Worm (Caenorhabditis elegans) whole organism, late embryonic: Measurements from ENCODE around the gene F38B2.6.

Source experiments
- C08G9.2 ChIP-seq: sonication (generic microtip); optimal IDR thresholded peaks from 2 replicates; lab custom pipeline; 2016; ENCODE audit warnings: mild to moderate bottlenecking, missing genetic modification characterization, moderate library complexity, missing compliant biosample characterization
- C38D4.7 ChIP-seq: fragments of 200-800 bp; sonication (Bioruptor generic); optimal IDR thresholded peaks from 2 replicates; lab custom pipeline; 2018; ENCODE audit warnings: mild to moderate bottlenecking, missing genetic modification characterization, moderate library complexity, missing compliant biosample characterization
- F13H6.1 ChIP-seq: sonication (generic microtip); optimal IDR thresholded peaks from 2 replicates; lab custom pipeline; 2016; ENCODE audit warnings: missing genetic modification characterization, missing compliant biosample characterization
- K02D7.2 ChIP-seq: sonication (generic microtip); optimal IDR thresholded peaks from 2 replicates; lab custom pipeline; 2017; ENCODE audit warnings: mild to moderate bottlenecking, missing genetic modification characterization, missing compliant biosample characterization
- T23F11.4 ChIP-seq: fragments of 200-800 bp; sonication (Bioruptor generic); optimal IDR thresholded peaks from 2 replicates; lab custom pipeline; 2018; ENCODE audit warnings: mild to moderate bottlenecking, missing genetic modification characterization, missing compliant biosample characterization
- Y22D7AL.16 ChIP-seq: sonication (generic microtip); optimal IDR thresholded peaks from 2 replicates; lab custom pipeline; 2016; ENCODE audit warnings: missing genetic modification characterization, missing compliant biosample characterization
- ama-1 ChIP-seq: fragments of 150-350 bp; optimal IDR thresholded peaks from 2 replicates; lab custom pipeline; 2014
- ceh-14 ChIP-seq: sonication (generic microtip); optimal IDR thresholded peaks from 2 replicates; lab custom pipeline; 2016; ENCODE audit warnings: missing genotype, missing genetic modification characterization, missing compliant biosample characterization
- ceh-18 ChIP-seq: sonication (generic microtip); optimal IDR thresholded peaks from 2 replicates; lab custom pipeline; 2016; ENCODE audit warnings: missing genetic modification characterization, missing compliant biosample characterization
- ceh-19 ChIP-seq: fragments of 200-800 bp; sonication (Bioruptor generic); optimal IDR thresholded peaks from 2 replicates; lab custom pipeline; 2018; ENCODE audit warnings: mild to moderate bottlenecking, missing genetic modification characterization, missing compliant biosample characterization
- ceh-22 ChIP-seq: sonication (generic microtip); optimal IDR thresholded peaks from 2 replicates; lab custom pipeline; 2017; ENCODE audit warnings: missing biosample characterization, missing genetic modification characterization
- ceh-24 ChIP-seq: sonication (generic microtip); optimal IDR thresholded peaks from 2 replicates; lab custom pipeline; 2016; ENCODE audit warnings: mild to moderate bottlenecking, missing genetic modification characterization, missing compliant biosample characterization
- ceh-30 ChIP-seq: fragments of 150-350 bp; optimal IDR thresholded peaks from 2 replicates; lab custom pipeline; 2014; ENCODE audit warnings: missing biosample characterization, missing genetic modification characterization
- ceh-31 ChIP-seq: sonication (generic microtip); optimal IDR thresholded peaks from 2 replicates; lab custom pipeline; 2016; ENCODE audit warnings: missing genetic modification characterization, missing compliant biosample characterization
- ceh-34 ChIP-seq: sonication (generic microtip); optimal IDR thresholded peaks from 2 replicates; lab custom pipeline; 2016; ENCODE audit warnings: mild to moderate bottlenecking, missing genetic modification characterization, missing compliant biosample characterization
- ceh-9 ChIP-seq: sonication (generic microtip); optimal IDR thresholded peaks from 2 replicates; lab custom pipeline; 2016; ENCODE audit warnings: mild to moderate bottlenecking, missing genetic modification characterization, inconsistent platforms, missing compliant biosample characterization
- che-1 ChIP-seq: sonication (generic microtip); optimal IDR thresholded peaks from 2 replicates; lab custom pipeline; 2016; ENCODE audit warnings: mild to moderate bottlenecking, missing genetic modification characterization, missing compliant biosample characterization
- dve-1 ChIP-seq: sonication (generic microtip); optimal IDR thresholded peaks from 2 replicates; lab custom pipeline; 2017; ENCODE audit warnings: antibody characterized with exemption, mild to moderate bottlenecking, missing genetic modification characterization, missing compliant biosample characterization
- elt-2 ChIP-seq: sonication (generic microtip); optimal IDR thresholded peaks from 2 replicates; lab custom pipeline; 2016; ENCODE audit warnings: missing genetic modification reagents, missing genetic modification characterization, missing compliant biosample characterization
- elt-4 ChIP-seq: sonication (generic microtip); optimal IDR thresholded peaks from 2 replicates; lab custom pipeline; 2016; ENCODE audit warnings: missing genetic modification characterization, missing compliant biosample characterization
- ets-4 ChIP-seq: sonication (generic microtip); optimal IDR thresholded peaks from 2 replicates; lab custom pipeline; 2016; ENCODE audit warnings: missing genetic modification characterization, missing compliant biosample characterization
- fax-1 ChIP-seq: sonication (generic microtip); optimal IDR thresholded peaks from 2 replicates; lab custom pipeline; 2016; ENCODE audit warnings: missing genotype, missing genetic modification characterization, missing compliant biosample characterization
- fkh-6 ChIP-seq: sonication (generic microtip); optimal IDR thresholded peaks from 2 replicates; lab custom pipeline; 2016; ENCODE audit warnings: missing genetic modification characterization, missing compliant biosample characterization
- gmeb-2 ChIP-seq: sonication (generic microtip); optimal IDR thresholded peaks from 2 replicates; lab custom pipeline; 2016; ENCODE audit warnings: missing genetic modification characterization, inconsistent platforms, missing compliant biosample characterization
- hlh-15 ChIP-seq: sonication (generic microtip); optimal IDR thresholded peaks from 2 replicates; lab custom pipeline; 2016; ENCODE audit warnings: missing genetic modification characterization, missing compliant biosample characterization
- hlh-30 ChIP-seq: sonication (generic microtip); optimal IDR thresholded peaks from 2 replicates; lab custom pipeline; 2017; ENCODE audit warnings: antibody characterized with exemption, missing genetic modification characterization, missing compliant biosample characterization; ENCODE audit not compliant: insufficient read depth
- hlh-6 ChIP-seq: sonication (generic microtip); optimal IDR thresholded peaks from 2 replicates; lab custom pipeline; 2016; ENCODE audit warnings: missing genotype, missing genetic modification characterization, missing compliant biosample characterization
- hlh-8 ChIP-seq: sonication (generic microtip); optimal IDR thresholded peaks from 2 replicates; lab custom pipeline; 2016; ENCODE audit warnings: missing genotype, missing genetic modification characterization, missing compliant biosample characterization
- lim-6 ChIP-seq: sonication (generic microtip); optimal IDR thresholded peaks from 2 replicates; lab custom pipeline; 2016; ENCODE audit warnings: missing genetic modification characterization, missing compliant biosample characterization
- lin-11 ChIP-seq: fragments of 200-800 bp; sonication (Bioruptor generic); optimal IDR thresholded peaks from 2 replicates; lab custom pipeline; 2018; ENCODE audit warnings: mild to moderate bottlenecking, missing genetic modification characterization, missing compliant biosample characterization
- nfya-1 ChIP-seq: sonication (generic microtip); optimal IDR thresholded peaks from 2 replicates; lab custom pipeline; 2017; ENCODE audit warnings: missing genetic modification characterization, mild to moderate bottlenecking, missing compliant biosample characterization, antibody characterized with exemption, moderate library complexity
- nhr-11 ChIP-seq: fragments of 150-350 bp; optimal IDR thresholded peaks from 2 replicates; lab custom pipeline; 2014; ENCODE audit warnings: missing biosample characterization, missing genetic modification characterization
- odd-2 ChIP-seq: sonication (generic microtip); optimal IDR thresholded peaks from 2 replicates; lab custom pipeline; 2017; ENCODE audit warnings: antibody characterized with exemption, mild to moderate bottlenecking, missing genetic modification characterization, missing compliant biosample characterization
- pag-3 ChIP-seq: sonication (generic microtip); optimal IDR thresholded peaks from 2 replicates; lab custom pipeline; 2016; ENCODE audit warnings: missing compliant biosample characterization, missing genetic modification characterization, borderline replicate concordance
- pha-2 ChIP-seq: sonication (generic microtip); optimal IDR thresholded peaks from 2 replicates; lab custom pipeline; 2017; ENCODE audit warnings: mild to moderate bottlenecking, missing genetic modification characterization, missing compliant biosample characterization
- pqm-1 ChIP-seq: sonication (generic microtip); optimal IDR thresholded peaks from 2 replicates; lab custom pipeline; 2016; ENCODE audit warnings: missing genetic modification characterization, missing compliant biosample characterization
- ref-2 ChIP-seq: sonication (generic microtip); optimal IDR thresholded peaks from 2 replicates; lab custom pipeline; 2016; ENCODE audit warnings: missing genetic modification characterization, missing compliant biosample characterization
- rnt-1 ChIP-seq: sonication (generic microtip); optimal IDR thresholded peaks from 2 replicates; lab custom pipeline; 2016; ENCODE audit warnings: missing genetic modification characterization, missing compliant biosample characterization
- sox-2 ChIP-seq: fragments of 200-800 bp; sonication (Bioruptor generic); IDR thresholded peaks from 2 replicates; pipeline ENCODE4 v1.3.6; 2022; ENCODE audit warnings: missing genetic modification reagents, missing genetic modification characterization, missing compliant biosample characterization
- syd-9 ChIP-seq: sonication (generic microtip); optimal IDR thresholded peaks from 2 replicates; lab custom pipeline; 2016; ENCODE audit warnings: mild to moderate bottlenecking, missing genetic modification characterization, moderate library complexity, missing compliant biosample characterization
- tbx-2 ChIP-seq: sonication (generic microtip); optimal IDR thresholded peaks from 2 replicates; lab custom pipeline; 2016; ENCODE audit warnings: missing genetic modification characterization, missing compliant biosample characterization
- tbx-7 ChIP-seq: sonication (generic microtip); optimal IDR thresholded peaks from 2 replicates; lab custom pipeline; 2016; ENCODE audit warnings: missing genotype, missing genetic modification characterization, missing compliant biosample characterization
- unc-86 ChIP-seq: sonication (generic microtip); optimal IDR thresholded peaks from 2 replicates; lab custom pipeline; 2016; ENCODE audit warnings: missing genetic modification characterization, missing compliant biosample characterization
- zip-5 ChIP-seq: sonication (generic microtip); optimal IDR thresholded peaks from 2 replicates; lab custom pipeline; 2016; ENCODE audit warnings: missing genetic modification characterization, missing compliant biosample characterization
- ztf-16 ChIP-seq: sonication (generic microtip); optimal IDR thresholded peaks from 2 replicates; lab custom pipeline; 2017; ENCODE audit warnings: missing genetic modification characterization, missing compliant biosample characterization

F38B2.6 gene

ce11 chrX:11252429-11252828, 28.6 kb downstream of the F38B2.6 start (continued):
- TF ChIP-seq hlh-8 (tag; lab: Kevin White, UChicago) (no peak), K02D7.2 (peak; percentile 60), C08G9.2 (tag; lab: Kevin White, UChicago) (peak; percentile 56), ceh-30 (tag; lab: Kevin White, UChicago) (no peak), elt-4 (tag; lab: Kevin White, UChicago) (no peak), hlh-15 (tag; lab: Kevin White, UChicago) (peak; percentile 55), hlh-30 (no peak), gmeb-2 (tag; lab: Kevin White, UChicago) (peak; percentile 46), ceh-24 (peak; percentile 5), ceh-9 (no peak), F13H6.1 (tag; lab: Kevin White, UChicago) (peak; percentile 23), che-1 (tag; lab: Kevin White, UChicago) (peak; percentile 57), nfya-1 (peak; percentile 20), fax-1 (peak; percentile 42), ceh-14 (tag; lab: Kevin White, UChicago) (peak; percentile 72), ceh-31 (tag; lab: Kevin White, UChicago) (no peak)

ce11 chrX:11251928-11252327, 29.1 kb downstream of the F38B2.6 start:
- TF ChIP-seq ceh-19, result no peak
- no peak for TF ChIP-seq hlh-6
- no peak for TF ChIP-seq nhr-11 (tag; lab: Kevin White, UChicago)
- no peak for TF ChIP-seq ceh-9
- no peak for TF ChIP-seq lim-6 (tag; lab: Kevin White, UChicago)
- TF ChIP-seq T23F11.4 (GFP tag; lab: Kevin White, UChicago), result no peak
- no peak for TF ChIP-seq dve-1
- TF ChIP-seq ceh-30 (tag; lab: Kevin White, UChicago), result no peak
- no peak for TF ChIP-seq ztf-16 (tag; lab: Kevin White, UChicago)
- no peak for TF ChIP-seq ama-1
- no peak for TF ChIP-seq ceh-14 (tag; lab: Kevin White, UChicago)
- TF ChIP-seq pag-3, result no peak
- TF ChIP-seq ceh-31 (tag; lab: Kevin White, UChicago), result no peak
- no peak for TF ChIP-seq Y22D7AL.16 (tag; lab: Kevin White, UChicago)
- TF ChIP-seq gmeb-2 (tag; lab: Kevin White, UChicago), result no peak
- no peak for TF ChIP-seq zip-5 (tag; lab: Kevin White, UChicago)
- no peak for TF ChIP-seq unc-86
- TF ChIP-seq ets-4 (tag; lab: Kevin White, UChicago), result no peak

- no peak for TF ChIP-seq pha-2
- no peak for TF ChIP-seq ama-1
- no peak for TF ChIP-seq K02D7.2
- no peak for TF ChIP-seq tbx-7
- peak; percentile 83 for TF ChIP-seq elt-2 (tag; lab: Kevin White, UChicago)
- no peak for TF ChIP-seq C38D4.7
- TF ChIP-seq odd-2 (tag; lab: Kevin White, UChicago), result no peak
These were observed 30.1 kb downstream of the F38B2.6 start for ce11 chrX:11250983-11251382.

- TF ChIP-seq lin-11 (tag; lab: Kevin White, UChicago) (no peak), pqm-1 (tag; lab: Kevin White, UChicago) (no peak), pha-2 (no peak), fax-1 (no peak)
These were observed 31.7 kb downstream of the F38B2.6 start for ce11 chrX:11249392-11249791.

ce11 chrX:11248083-11248482, 33.0 kb downstream of the F38B2.6 start:
- TF ChIP-seq ceh-18 (tag; lab: Kevin White, UChicago), result peak; percentile 17
- TF ChIP-seq syd-9, result no peak
- TF ChIP-seq lim-6 (tag; lab: Kevin White, UChicago), result no peak
- TF ChIP-seq ceh-19, result no peak
- peak; percentile 47 for TF ChIP-seq tbx-2 (tag; lab: Kevin White, UChicago)
- TF ChIP-seq ref-2, result peak; percentile 19
- TF ChIP-seq hlh-30, result peak; percentile 92
- TF ChIP-seq rnt-1, result peak; percentile 37
- peak; percentile 3 for TF ChIP-seq elt-2 (tag; lab: Kevin White, UChicago)
- TF ChIP-seq lin-11 (tag; lab: Kevin White, UChicago), result no peak
- no peak for TF ChIP-seq K02D7.2
- TF ChIP-seq ets-4 (tag; lab: Kevin White, UChicago), result no peak
- no peak for TF ChIP-seq ceh-22 (tag; lab: Kevin White, UChicago)
- no peak for TF ChIP-seq sox-2 (GFP tag; lab: Robert Waterston, UW)
- peak; percentile 44 for TF ChIP-seq C08G9.2 (tag; lab: Kevin White, UChicago)
- peak; percentile 28 for TF ChIP-seq fkh-6 (tag; lab: Kevin White, UChicago)
- no peak for TF ChIP-seq ceh-30 (tag; lab: Kevin White, UChicago)
- peak; percentile 40 for TF ChIP-seq ceh-31 (tag; lab: Kevin White, UChicago)
- TF ChIP-seq hlh-6, result peak; percentile 75
- no peak for TF ChIP-seq C38D4.7
- TF ChIP-seq dve-1, result peak; percentile 27
- peak; percentile 79 for TF ChIP-seq ceh-34 (tag; lab: Kevin White, UChicago)
- no peak for TF ChIP-seq zip-5 (tag; lab: Kevin White, UChicago)
- no peak for TF ChIP-seq unc-86
